Fruit fly (Drosophila melanogaster) whole organism, adult: Measurements from ENCODE around the gene CG14262.

Experiments
- CG11617 ChIP-seq: fragments of 200-800 bp; sonication (Bioruptor generic); optimal IDR thresholded peaks from 2 replicates; lab custom pipeline; 2017; ENCODE audit warnings: mild to moderate bottlenecking, missing biosample characterization, missing genetic modification reagents, missing genetic modification characterization
- CG12768 ChIP-seq: fragments of 200-800 bp; sonication (Bioruptor generic); optimal IDR thresholded peaks from 2 replicates; lab custom pipeline; 2017; ENCODE audit warnings: missing biosample characterization, missing genetic modification characterization, mild to moderate bottlenecking, moderate library complexity, missing genetic modification reagents
- CG14711 ChIP-seq: fragments of 200-800 bp; sonication (Bioruptor generic); optimal IDR thresholded peaks from 2 replicates; lab custom pipeline; 2018; ENCODE audit warnings: missing biosample characterization, mild to moderate bottlenecking, missing genetic modification characterization, moderate library complexity
- CG1620 ChIP-seq: fragments of 200-800 bp; sonication (Bioruptor generic); optimal IDR thresholded peaks from 2 replicates; lab custom pipeline; 2016; ENCODE audit warnings: missing biosample characterization, missing genetic modification characterization
- CG33017 ChIP-seq: fragments of 200-800 bp; sonication (Bioruptor generic); optimal IDR thresholded peaks from 2 replicates; lab custom pipeline; 2018; ENCODE audit warnings: missing biosample characterization, mild to moderate bottlenecking, missing genetic modification characterization, moderate library complexity
- CG5204 ChIP-seq: fragments of 200-800 bp; sonication (Bioruptor generic); optimal IDR thresholded peaks from 2 replicates; lab custom pipeline; 2016; ENCODE audit warnings: missing biosample characterization, missing genetic modification characterization
- CG7045 ChIP-seq: fragments of 200-800 bp; sonication (Bioruptor generic); optimal IDR thresholded peaks from 2 replicates; lab custom pipeline; 2017; ENCODE audit warnings: missing biosample characterization, mild to moderate bottlenecking, missing genetic modification characterization
- CG7101 ChIP-seq: fragments of 200-800 bp; sonication (Bioruptor generic); optimal IDR thresholded peaks from 2 replicates; lab custom pipeline; 2018; ENCODE audit warnings: missing biosample characterization, mild to moderate bottlenecking, missing genetic modification characterization, moderate library complexity
- Clk ChIP-seq: fragments of 200-800 bp; sonication (Bioruptor generic); optimal IDR thresholded peaks from 2 replicates; lab custom pipeline; 2017; ENCODE audit warnings: missing biosample characterization, missing genetic modification characterization
- Crg-1 ChIP-seq: fragments of 200-800 bp; sonication (Bioruptor generic); optimal IDR thresholded peaks from 2 replicates; lab custom pipeline; 2016; ENCODE audit warnings: missing biosample characterization, missing genetic modification characterization
- Hr96 ChIP-seq: fragments of 200-800 bp; sonication (Bioruptor generic); optimal IDR thresholded peaks from 2 replicates; lab custom pipeline; 2016; ENCODE audit warnings: missing biosample characterization, missing genetic modification characterization
- Mnt ChIP-seq: fragments of 200-800 bp; sonication (Bioruptor generic); optimal IDR thresholded peaks from 2 replicates; lab custom pipeline; 2016; ENCODE audit warnings: missing biosample characterization, mild to moderate bottlenecking, missing genetic modification characterization
- bab1 ChIP-seq: fragments of 200-800 bp; sonication (Bioruptor generic); optimal IDR thresholded peaks from 3 replicates; lab custom pipeline; 2019; ENCODE audit warnings: missing biosample characterization, mild to moderate bottlenecking, missing genetic modification characterization, moderate library complexity
- cnc ChIP-seq, 2 experiments: fragments of >200 bp; optimal IDR thresholded peaks; 2 replicates each; lab custom pipeline; 2017
- kay ChIP-seq: fragments of 200-800 bp; sonication (Bioruptor generic); peaks from one replicate; lab custom pipeline; 2016; ENCODE audit warnings: missing biosample characterization, missing genetic modification characterization, borderline replicate concordance
- ovo ChIP-seq: fragments of 200-800 bp; sonication (Bioruptor generic); optimal IDR thresholded peaks from 2 replicates; lab custom pipeline; 2016; ENCODE audit warnings: missing biosample characterization, missing genetic modification characterization
- toe ChIP-seq: fragments of 200-800 bp; sonication (Bioruptor generic); optimal IDR thresholded peaks from 2 replicates; lab custom pipeline; 2016; ENCODE audit warnings: missing biosample characterization, missing genetic modification characterization

The CG14262 gene

dm6 chr3R:27218814-27219213 is 46.4 kb downstream of the CG14262 start:
- TF ChIP-seq CG1620 (GFP tag; lab: Kevin White, UChicago) (no peak), Crg-1 (GFP tag; lab: Kevin White, UChicago) (no peak)

- no peak for TF ChIP-seq CG5204
- TF ChIP-seq CG33017 (tag; lab: Kevin White, UChicago): no peak
Observed at dm6 chr3R:27218288-27218687, 46.9 kb downstream of the CG14262 start.

dm6 chr3R:27217465-27218059 is 47.7 kb downstream of the CG14262 start:
- TF ChIP-seq CG14711 (tag; lab: Kevin White, UChicago) (no peak), CG7045 (GFP tag; lab: Kevin White, UChicago) (no peak)

- TF ChIP-seq CG12768 (no peak), CG11617 (GFP tag; lab: Kevin White, UChicago) (no peak), Clk (no peak), CG7045 (GFP tag; lab: Kevin White, UChicago) (no peak), Mnt (no peak), bab1 (GFP tag; lab: Kevin White, UChicago) (no peak), CG14711 (tag; lab: Kevin White, UChicago) (no peak), cnc (optimal IDR thresholded peaks at IDR 0.05; lab: Kevin White, UChicago) (no peak), ovo (no peak), Crg-1 (GFP tag; lab: Kevin White, UChicago) (no peak), toe (GFP tag; lab: Kevin White, UChicago) (no peak), CG33017 (tag; lab: Kevin White, UChicago) (no peak), CG1620 (GFP tag; lab: Kevin White, UChicago) (no peak), CG7101 (no peak), Hr96 (GFP tag; lab: Kevin White, UChicago) (no peak), kay (GFP tag; lab: Kevin White, UChicago) (no peak)
Observed at dm6 chr3R:27214949-27215348, 50.3 kb downstream of the CG14262 start.
